Worm (Caenorhabditis elegans): ENCODE results near the gene T01B7.5.

Gene T01B7.5

DNA sequence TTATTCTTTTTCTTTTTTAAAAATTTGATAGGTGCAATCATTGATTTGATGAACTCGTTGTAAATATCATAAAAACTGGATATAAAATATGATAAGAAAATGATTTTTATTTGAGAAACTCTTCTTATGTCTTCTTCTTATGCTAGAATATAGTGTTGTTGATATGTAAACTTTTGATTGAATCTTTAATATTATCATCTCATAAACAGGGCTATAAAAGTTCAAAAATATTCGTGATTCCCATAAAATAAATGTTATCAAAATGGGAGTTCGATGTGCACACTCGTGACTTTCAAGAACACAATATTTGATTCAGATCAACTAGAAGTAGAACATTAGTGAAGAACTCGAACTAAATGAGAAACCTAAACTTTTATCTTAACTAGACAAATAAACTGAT is 22.3 kb downstream of the T01B7.5 start (continued):
- TF ChIP-seq dmd-9 (GFP tag; IDR thresholded peaks at IDR 0.05) (no peak), dpl-1 (GFP tag; optimal IDR thresholded peaks at IDR 0.05) (no peak), pqm-1 (tag; optimal IDR thresholded peaks at IDR 0.05) (peak; percentile 25), aha-1 (tag) (no peak), ztf-7 (tag; optimal IDR thresholded peaks at IDR 0.05) (no peak)

DNA sequence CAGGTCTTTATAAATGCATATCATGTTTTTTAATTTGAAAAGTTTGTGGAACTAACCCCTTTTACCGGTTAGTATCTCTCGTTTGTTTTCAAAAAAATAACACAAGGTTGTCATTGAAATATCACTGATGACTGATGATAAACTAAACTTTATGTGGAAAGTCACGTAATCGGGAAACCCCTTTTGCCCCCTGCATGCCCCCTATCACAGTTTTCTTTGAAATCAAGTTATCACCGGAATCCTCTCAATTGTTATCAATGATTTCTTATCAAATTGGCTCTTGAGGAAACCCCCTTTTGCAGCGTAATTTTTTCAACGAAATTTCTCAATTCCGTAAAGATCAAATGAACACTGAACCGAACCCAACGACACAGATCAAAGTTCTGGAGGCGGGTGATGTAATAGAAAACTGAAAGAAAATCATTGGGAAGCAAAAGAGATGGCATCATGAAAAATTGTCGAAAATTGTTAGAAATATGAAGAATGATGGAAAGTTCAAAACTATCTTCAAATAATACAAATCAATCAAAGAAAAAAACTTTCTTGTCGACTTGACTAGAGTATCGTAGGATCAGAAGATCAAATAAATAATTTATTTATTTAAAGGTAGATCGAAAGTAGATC is 23.8 kb downstream of the T01B7.5 start:
- TF ChIP-seq gei-8 (GFP tag; optimal IDR thresholded peaks at IDR 0.05) (peak; percentile 52), daf-16 (GFP tag; optimal IDR thresholded peaks at IDR 0.05) (no peak), daf-16 (tag; optimal IDR thresholded peaks at IDR 0.05) (peak; percentile 83), mdt-29 (GFP tag; IDR thresholded peaks at IDR 0.05) (peak; percentile 62; the same call in 1 of the 2 replicates), nhr-111 (GFP tag; optimal IDR thresholded peaks at IDR 0.05) (no peak), set-16 (GFP tag; IDR thresholded peaks at IDR 0.05) (no peak), lin-1 (GFP tag; IDR thresholded peaks at IDR 0.05) (peak; percentile 87), lir-3 (tag; optimal IDR thresholded peaks at IDR 0.05) (no peak), nhr-77 (tag; optimal IDR thresholded peaks at IDR 0.05) (peak; percentile 71), nhr-48 (tag; optimal IDR thresholded peaks at IDR 0.05) (peak; percentile 94), hif-1 (tag; optimal IDR thresholded peaks at IDR 0.05) (peak; percentile 62 to 96), mdl-1 (tag; optimal IDR thresholded peaks at IDR 0.05) (peak; percentile 49 to 82), lin-13 (GFP tag; optimal IDR thresholded peaks at IDR 0.05) (no peak), madf-9 (GFP tag; conservative IDR thresholded peaks at IDR 0.05) (0 out of 2 replicates have a peak, but pooled peaks have one; percentile 27), ceh-20 (GFP tag; IDR thresholded peaks at IDR 0.05) (peak; percentile 40; the same call in 1 of the 2 replicates), hlh-30 (tag; optimal IDR thresholded peaks at IDR 0.05; ENCODE audit: insufficient read depth) (peak; percentile 67), nhr-102 (tag; optimal IDR thresholded peaks at IDR 0.05) (peak; percentile 22), hlh-11 (tag; optimal IDR thresholded peaks at IDR 0.05) (peak; percentile 87), ZK546.5 (tag; optimal IDR thresholded peaks at IDR 0.05) (no peak), nhr-10 (tag; optimal IDR thresholded peaks at IDR 0.05) (peak; percentile 39), pqm-1 (tag; optimal IDR thresholded peaks at IDR 0.05) (peak; percentile 81), zag-1 (tag; optimal IDR thresholded peaks at IDR 0.05) (no peak), tra-1 (GFP tag; IDR thresholded peaks at IDR 0.05) (peak; percentile 84), fkh-10 (GFP tag; optimal IDR thresholded peaks at IDR 0.05) (no peak), mxl-3 (GFP tag; optimal IDR thresholded peaks at IDR 0.05) (peak; percentile 35), lsy-2 (tag; optimal IDR thresholded peaks at IDR 0.05) (peak in 1 of 2 experiments; percentile 42), ZK337.2 (GFP tag; IDR thresholded peaks at IDR 0.05) (no peak), ceh-32 (tag; optimal IDR thresholded peaks at IDR 0.05; ENCODE audit: poor library complexity) (no peak), nhr-25 (tag; optimal IDR thresholded peaks at IDR 0.05; ENCODE audit: borderline replicate concordance, insufficient read depth) (no peak), nhr-28 (tag; optimal IDR thresholded peaks at IDR 0.05) (peak; percentile 84), nhr-11 (tag; optimal IDR thresholded peaks at IDR 0.05) (peak; percentile 14), zfp-3 (GFP tag; conservative IDR thresholded peaks at IDR 0.05) (0 out of 2 replicates have a peak, but pooled peaks have one; percentile 24), saeg-2 (GFP tag; IDR thresholded peaks at IDR 0.05) (0 out of 2 replicates have a peak, but pooled peaks have one; percentile 34), aha-1 (tag) (peak; percentile 98), fos-1 (tag; optimal IDR thresholded peaks at IDR 0.05) (no peak), dve-1 (tag; optimal IDR thresholded peaks at IDR 0.05; ENCODE audit: insufficient read depth) (peak; percentile 75), dmd-6 (GFP tag; IDR thresholded peaks at IDR 0.05) (peak; percentile 98), unc-39 (tag; optimal IDR thresholded peaks at IDR 0.05) (no peak)
